Fruit fly (Drosophila melanogaster): ENCODE data around the gene CG33658.

DNA sequence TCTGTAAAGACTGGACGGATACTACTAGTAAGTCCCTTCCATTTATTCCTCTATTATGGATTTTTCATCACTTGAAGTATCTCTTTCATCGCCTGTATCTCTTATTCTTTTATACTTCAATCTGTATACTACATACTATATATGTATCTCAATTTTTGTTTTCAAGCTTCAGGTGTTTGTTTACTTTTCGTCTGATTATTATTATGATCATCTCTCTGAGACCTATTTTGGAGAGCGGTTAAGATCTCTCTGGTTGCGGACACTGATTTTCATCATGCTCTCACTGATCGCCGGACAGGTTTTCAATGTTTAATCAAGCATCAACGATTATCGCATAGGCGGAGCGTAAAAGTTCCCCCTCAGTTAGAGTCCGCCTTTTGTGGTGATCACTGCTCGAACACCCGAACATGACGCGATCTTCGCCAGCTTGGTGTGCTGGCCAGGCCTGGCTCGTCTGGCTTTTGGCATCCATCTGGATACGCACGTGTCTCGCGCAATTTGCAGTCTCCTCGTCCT lies 21.7 kb upstream of the CG33658 start, which contains the start of gene CG7016:
- TF ChIP-seq Pif1A (GFP tag; optimal IDR thresholded peaks at IDR 0.05) (no peak), rn (GFP tag; IDR thresholded peaks at IDR 0.05) (no peak), CG13204 (GFP tag; optimal IDR thresholded peaks at IDR 0.05) (no peak)

Measured in whole organism, pupa.